Fruit fly (Drosophila melanogaster) whole organism, embryonic: ENCODE results near the gene CG14079.

ENCODE experiments used
- Bteb2 ChIP-seq: fragments of 200-800 bp; sonication (Bioruptor generic); optimal IDR thresholded peaks from 2 replicates; lab custom pipeline; 2016; ENCODE audit warnings: missing biosample characterization, missing genetic modification characterization
- CG12299 ChIP-seq: fragments of 200-800 bp; sonication (Bioruptor generic); optimal IDR thresholded peaks from 2 replicates; lab custom pipeline; 2018; ENCODE audit warnings: missing biosample characterization, mild to moderate bottlenecking, missing genetic modification characterization
- CG12391 ChIP-seq: fragments of 200-800 bp; sonication (Bioruptor generic); optimal IDR thresholded peaks from 3 replicates; lab custom pipeline; 2018; ENCODE audit warnings: missing biosample characterization, mild to moderate bottlenecking, missing genetic modification characterization, moderate library complexity
- CG14014 ChIP-seq: fragments of 200-800 bp; sonication (Bioruptor generic); IDR thresholded peaks from 2 replicates; pipeline ENCODE4 v1.3.6; 2022; ENCODE audit warnings: missing biosample characterization, missing genetic modification characterization
- CG15011 ChIP-seq: fragments of 200-800 bp; sonication (Bioruptor generic); optimal IDR thresholded peaks from 3 replicates; lab custom pipeline; 2018; ENCODE audit warnings: missing biosample characterization, mild to moderate bottlenecking, missing genetic modification characterization
- CG1647 ChIP-seq: fragments of 200-800 bp; sonication (Bioruptor generic); optimal IDR thresholded peaks from 3 replicates; lab custom pipeline; 2016; ENCODE audit warnings: missing biosample characterization, missing genetic modification characterization
- CG18262 ChIP-seq: fragments of 200-800 bp; optimal IDR thresholded peaks from 3 replicates; lab custom pipeline; 2019; ENCODE audit warnings: missing biosample characterization, mild to moderate bottlenecking, missing genetic modification characterization, moderate library complexity
- CG33557 ChIP-seq: fragments of 200-800 bp; sonication (Bioruptor generic); optimal IDR thresholded peaks from 2 replicates; lab custom pipeline; 2019; ENCODE audit warnings: missing biosample characterization, mild to moderate bottlenecking, missing genetic modification characterization, moderate library complexity
- CG4424 ChIP-seq: fragments of 200-800 bp; sonication (Bioruptor generic); optimal IDR thresholded peaks from 3 replicates; lab custom pipeline; 2016; ENCODE audit warnings: missing biosample characterization, missing genetic modification characterization
- CG4730 ChIP-seq: fragments of 200-800 bp; sonication (Bioruptor generic); IDR thresholded peaks from 2 replicates; pipeline ENCODE4 v1.3.6; 2022; ENCODE audit warnings: missing biosample characterization, missing genetic modification characterization
- CG6683 ChIP-seq: fragments of 200-800 bp; sonication (Bioruptor generic); optimal IDR thresholded peaks from 2 replicates; lab custom pipeline; 2017; ENCODE audit warnings: missing biosample characterization, mild to moderate bottlenecking, missing genetic modification characterization, missing genetic modification reagents
- CG6765 ChIP-seq: fragments of 200-800 bp; sonication (Bioruptor generic); optimal IDR thresholded peaks from 3 replicates; lab custom pipeline; 2017; ENCODE audit warnings: missing biosample characterization, mild to moderate bottlenecking, missing genetic modification characterization
- CG6813 ChIP-seq: fragments of 200-800 bp; sonication (Bioruptor generic); optimal IDR thresholded peaks from 2 replicates; lab custom pipeline; 2017; ENCODE audit warnings: missing biosample characterization, missing genetic modification characterization, mild to moderate bottlenecking, moderate library complexity, missing genetic modification reagents
- CG9727 ChIP-seq: fragments of 200-800 bp; sonication (Bioruptor generic); optimal IDR thresholded peaks from 3 replicates; lab custom pipeline; 2017; ENCODE audit warnings: missing biosample characterization, mild to moderate bottlenecking, missing genetic modification characterization
- CHES-1-like ChIP-seq: fragments of 200-800 bp; sonication (Bioruptor generic); optimal IDR thresholded peaks from 2 replicates; lab custom pipeline; 2016; ENCODE audit warnings: missing biosample characterization, missing genetic modification characterization
- D ChIP-seq, 2 experiments: fragments of 200-800 bp in 1 of 2; fragments of >200 bp in 1 of 2; sonication (Bioruptor generic) in 1 of 2; optimal IDR thresholded peaks; 2 replicates in 1 of 2; 3 replicates in 1 of 2; lab custom pipeline; 2017; ENCODE audit warnings: mild to moderate bottlenecking in 1 of 2, missing biosample characterization in 1 of 2, missing genetic modification characterization in 1 of 2, missing genetic modification reagents in 1 of 2
- D19B ChIP-seq: fragments of 200-800 bp; sonication (Bioruptor generic); optimal IDR thresholded peaks from 2 replicates; lab custom pipeline; 2017; ENCODE audit warnings: missing biosample characterization, mild to moderate bottlenecking, missing genetic modification characterization
- Dfd ChIP-seq, 2 experiments: fragments of >200 bp; optimal IDR thresholded peaks; 2 replicates each; lab custom pipeline; 2017; ENCODE audit warnings: missing biosample characterization in 2 of 2, missing genetic modification characterization in 2 of 2
- Dip3 ChIP-seq: fragments of 200-800 bp; sonication (Bioruptor generic); optimal IDR thresholded peaks from 3 replicates; lab custom pipeline; 2016; ENCODE audit warnings: missing biosample characterization, missing genetic modification characterization
- E2f2 ChIP-seq: fragments of 200-800 bp; sonication (Bioruptor generic); IDR thresholded peaks from 2 replicates; pipeline ENCODE4 v1.3.6; 2022; ENCODE audit warnings: missing biosample characterization, missing genetic modification characterization
- Eip74EF ChIP-seq, 2 experiments: fragments of 200-800 bp in 1 of 2; fragments of >200 bp in 1 of 2; sonication (Bioruptor generic) in 1 of 2; optimal IDR thresholded peaks; 2 replicates each; lab custom pipeline; 2017 to 2019; ENCODE audit warnings: missing biosample characterization in 2 of 2, missing genetic modification characterization in 2 of 2, mild to moderate bottlenecking in 1 of 2, moderate library complexity in 1 of 2
- GATAe ChIP-seq: fragments of 200-800 bp; sonication (Bioruptor generic); conservative IDR thresholded peaks from 2 replicates; pipeline ENCODE4 v1.3.6; 2022; ENCODE audit warnings: missing biosample characterization, missing genetic modification characterization
- HHEX ChIP-seq: fragments of 200-800 bp; sonication (Bioruptor generic); optimal IDR thresholded peaks from 3 replicates; lab custom pipeline; 2017; ENCODE audit warnings: missing biosample characterization, mild to moderate bottlenecking, missing genetic modification characterization, missing genetic modification reagents
- HmgD ChIP-seq: fragments of 200-800 bp; sonication (Bioruptor generic); optimal IDR thresholded peaks from 3 replicates; lab custom pipeline; 2016; ENCODE audit warnings: missing biosample characterization, missing genetic modification characterization
- Hsf ChIP-seq: fragments of 200-800 bp; sonication (Bioruptor generic); optimal IDR thresholded peaks from 3 replicates; lab custom pipeline; 2016; ENCODE audit warnings: missing biosample characterization, missing genetic modification characterization
- NC2β ChIP-seq: fragments of 200-800 bp; sonication (Bioruptor generic); optimal IDR thresholded peaks from 2 replicates; lab custom pipeline; 2016; ENCODE audit warnings: missing biosample characterization, missing genetic modification characterization
- Sox100B ChIP-seq: fragments of 200-800 bp; sonication (Bioruptor generic); optimal IDR thresholded peaks from 3 replicates; lab custom pipeline; 2018; ENCODE audit warnings: missing biosample characterization, mild to moderate bottlenecking, missing genetic modification characterization
- Ssrp ChIP-seq: fragments of 200-800 bp; sonication (Bioruptor generic); optimal IDR thresholded peaks from 2 replicates; lab custom pipeline; 2018; ENCODE audit warnings: missing biosample characterization, mild to moderate bottlenecking, missing genetic modification characterization, moderate library complexity
- Taf1 ChIP-seq: fragments of 200-800 bp; sonication (Bioruptor generic); IDR thresholded peaks from 2 replicates; pipeline ENCODE4 v1.3.6; 2022; ENCODE audit warnings: missing biosample characterization, missing genetic modification characterization
- abd-A ChIP-seq: fragments of 200-800 bp; sonication (Bioruptor generic); optimal IDR thresholded peaks from 3 replicates; lab custom pipeline; 2019; ENCODE audit warnings: missing biosample characterization, mild to moderate bottlenecking, missing genetic modification characterization, moderate library complexity
- ara ChIP-seq: fragments of 200-800 bp; sonication (Bioruptor generic); IDR thresholded peaks from 2 replicates; pipeline ENCODE4 v1.3.6; 2022; ENCODE audit warnings: missing biosample characterization, missing genetic modification characterization
- btn ChIP-seq: fragments of 200-800 bp; sonication (Bioruptor generic); optimal IDR thresholded peaks from 2 replicates; lab custom pipeline; 2016; ENCODE audit warnings: missing biosample characterization, missing genetic modification characterization
- cg ChIP-seq: fragments of 200-800 bp; sonication (Bioruptor generic); optimal IDR thresholded peaks from 3 replicates; lab custom pipeline; 2019; ENCODE audit warnings: missing biosample characterization, mild to moderate bottlenecking, missing genetic modification characterization, moderate library complexity
- exex ChIP-seq: fragments of 200-800 bp; sonication (Bioruptor generic); optimal IDR thresholded peaks from 4 replicates; lab custom pipeline; 2018; ENCODE audit warnings: missing biosample characterization, mild to moderate bottlenecking, missing genetic modification characterization, moderate library complexity
- fd64A ChIP-seq: fragments of 200-800 bp; sonication (Bioruptor generic); optimal IDR thresholded peaks from 3 replicates; lab custom pipeline; 2018; ENCODE audit warnings: missing biosample characterization, mild to moderate bottlenecking, missing genetic modification characterization
- fd96Cb ChIP-seq: fragments of 200-800 bp; sonication (Bioruptor generic); optimal IDR thresholded peaks from 2 replicates; lab custom pipeline; 2018; ENCODE audit warnings: missing biosample characterization, mild to moderate bottlenecking, missing genetic modification characterization, moderate library complexity
- fru ChIP-seq: fragments of >200 bp; optimal IDR thresholded peaks from 2 replicates; lab custom pipeline; 2017
- gfzf ChIP-seq: fragments of 200-800 bp; sonication (Bioruptor generic); optimal IDR thresholded peaks from 2 replicates; lab custom pipeline; 2016; ENCODE audit warnings: missing biosample characterization, mild to moderate bottlenecking, missing genetic modification characterization, moderate library complexity
- hb ChIP-seq: fragments of 200-800 bp; sonication (Bioruptor generic); IDR thresholded peaks from 3 replicates; pipeline ENCODE4 v1.3.6; 2022; ENCODE audit warnings: missing biosample characterization, missing genetic modification characterization; ENCODE audit not compliant: partially characterized antibody
- ind ChIP-seq: fragments of 200-800 bp; sonication (Bioruptor generic); optimal IDR thresholded peaks from 3 replicates; lab custom pipeline; 2016; ENCODE audit warnings: missing biosample characterization, missing genetic modification characterization
- lbe ChIP-seq: fragments of 200-800 bp; sonication (Bioruptor generic); optimal IDR thresholded peaks from 2 replicates; lab custom pipeline; 2016; ENCODE audit warnings: missing biosample characterization, mild to moderate bottlenecking, missing genetic modification characterization
- lmd ChIP-seq: fragments of 200-800 bp; sonication (Bioruptor generic); IDR thresholded peaks from 2 replicates; pipeline ENCODE4 v1.3.6; 2022; ENCODE audit warnings: missing biosample characterization, missing genetic modification characterization
- luna ChIP-seq: fragments of 200-800 bp; sonication (Bioruptor generic); optimal IDR thresholded peaks from 2 replicates; lab custom pipeline; 2016; ENCODE audit warnings: missing biosample characterization, missing genetic modification characterization
- schlank ChIP-seq: fragments of 200-800 bp; sonication (Bioruptor generic); optimal IDR thresholded peaks from 2 replicates; lab custom pipeline; 2018; ENCODE audit warnings: missing biosample characterization, mild to moderate bottlenecking, missing genetic modification characterization
- sob ChIP-seq: fragments of 200-800 bp; sonication (Bioruptor generic); IDR thresholded peaks from 2 replicates; pipeline ENCODE4 v1.3.6; 2022; ENCODE audit warnings: missing biosample characterization, missing genetic modification characterization
- sug ChIP-seq: fragments of 200-800 bp; optimal IDR thresholded peaks from 2 replicates; lab custom pipeline; 2019; ENCODE audit warnings: missing biosample characterization, mild to moderate bottlenecking, missing genetic modification characterization, moderate library complexity
- tll ChIP-seq, 2 experiments: fragments of 200-800 bp in 1 of 2; fragments of >200 bp in 1 of 2; sonication (Bioruptor generic) in 1 of 2; optimal IDR thresholded peaks; 2 replicates each; lab custom pipeline; 2017 to 2019; ENCODE audit warnings: missing biosample characterization in 2 of 2, missing genetic modification characterization in 2 of 2, mild to moderate bottlenecking in 1 of 2, moderate library complexity in 1 of 2
- unc-4 ChIP-seq: fragments of 200-800 bp; sonication (Bioruptor generic); IDR thresholded peaks from 2 replicates; pipeline ENCODE4 v1.3.6; 2022; ENCODE audit warnings: missing biosample characterization, missing genetic modification characterization; ENCODE audit not compliant: partially characterized antibody
- vfl ChIP-seq: fragments of 200-800 bp; sonication (Bioruptor generic); optimal IDR thresholded peaks from 2 replicates; lab custom pipeline; 2016; ENCODE audit warnings: missing biosample characterization, missing genetic modification characterization
- wor ChIP-seq: fragments of 200-800 bp; sonication (Bioruptor generic); IDR thresholded peaks from 2 replicates; pipeline ENCODE4 v1.3.6; 2022; ENCODE audit warnings: missing biosample characterization, missing genetic modification characterization
- yki ChIP-seq: fragments of >200 bp; optimal IDR thresholded peaks from 3 replicates; lab custom pipeline; 2018

The CG14079 gene

dm6 chr3L:19132586-19132985 lies 34.8 kb downstream of the CG14079 start (continued):
- TF ChIP-seq HHEX (GFP tag; lab: Kevin White, UChicago) (peak; percentile 42), lbe (GFP tag; lab: Kevin White, UChicago) (no peak), CG12299 (tag; lab: Kevin White, UChicago) (no peak), CG4424 (GFP tag; lab: Kevin White, UChicago) (no peak), CG1647 (GFP tag; lab: Kevin White, UChicago) (no peak), btn (GFP tag; lab: Kevin White, UChicago) (no peak), CG6765 (GFP tag; lab: Kevin White, UChicago) (peak; percentile 66), CG14014 (GFP tag; lab: Robert Waterston, UW) (no peak), D19B (GFP tag; lab: Kevin White, UChicago) (no peak), exex (tag; lab: Kevin White, UChicago) (no peak), D (optimal IDR thresholded peaks at IDR 0.05; lab: Kevin White, UChicago) (no peak), D (GFP tag; optimal IDR thresholded peaks at IDR 0.05; lab: Kevin White, UChicago) (peak; percentile 25), wor (no peak), gfzf (GFP tag; lab: Kevin White, UChicago) (no peak), sob (GFP tag; lab: Robert Waterston, UW) (no peak), CG6813 (GFP tag; lab: Kevin White, UChicago) (peak; percentile 53), fru (lab: Kevin White, UChicago) (no peak), fd64A (no peak), Dip3 (GFP tag; lab: Kevin White, UChicago) (no peak), CG4730 (GFP tag; lab: Robert Waterston, UW) (no peak), CG33557 (GFP tag; lab: Kevin White, UChicago) (no peak), yki (lab: Kevin White, UChicago) (no peak), CG15011 (GFP tag; lab: Kevin White, UChicago) (no peak), luna (GFP tag; lab: Kevin White, UChicago) (no peak), Dfd (GFP tag; optimal IDR thresholded peaks at IDR 0.05; lab: Kevin White, UChicago) (no peak), fd96Cb (tag; lab: Kevin White, UChicago) (no peak), Taf1 (no peak), ara (GFP tag; lab: Robert Waterston, UW) (peak; percentile 40; the same call in 1 of the 2 replicates), Sox100B (GFP tag; lab: Kevin White, UChicago) (peak; percentile 13), unc-4 (no peak), CG12391 (tag; lab: Kevin White, UChicago) (no peak), HmgD (GFP tag; lab: Kevin White, UChicago) (no peak), CG18262 (no peak), Eip74EF (GFP tag; optimal IDR thresholded peaks at IDR 0.05; lab: Kevin White, UChicago) (no peak), E2f2 (GFP tag; lab: Robert Waterston, UW) (0 out of 2 replicates have a peak, but pooled peaks have one; percentile 12), CHES-1-like (GFP tag; lab: Kevin White, UChicago) (no peak), Ssrp (no peak), GATAe (GFP tag; lab: Robert Waterston, UW) (no peak), abd-A (tag; lab: Kevin White, UChicago) (peak; percentile 66), NC2β (GFP tag; lab: Kevin White, UChicago) (no peak), ind (GFP tag; lab: Kevin White, UChicago) (no peak), hb (no peak), CG9727 (GFP tag; lab: Kevin White, UChicago) (peak; percentile 17), schlank (tag; lab: Kevin White, UChicago) (no peak), sug (tag; lab: Kevin White, UChicago) (no peak), Hsf (GFP tag; lab: Kevin White, UChicago) (no peak), vfl (GFP tag; lab: Kevin White, UChicago) (no peak), cg (no peak), Bteb2 (GFP tag; lab: Kevin White, UChicago) (no peak), lmd (GFP tag; lab: Robert Waterston, UW) (no peak), tll (GFP tag; optimal IDR thresholded peaks at IDR 0.05; lab: Kevin White, UChicago) (no peak), CG6683 (GFP tag; lab: Kevin White, UChicago) (no peak)
